Fruit fly (Drosophila melanogaster): ENCODE data around the gene exex.
A peak's percentile ranks its signal among the peaks of the same experiment; 100 is the strongest.

exex gene

DNA sequence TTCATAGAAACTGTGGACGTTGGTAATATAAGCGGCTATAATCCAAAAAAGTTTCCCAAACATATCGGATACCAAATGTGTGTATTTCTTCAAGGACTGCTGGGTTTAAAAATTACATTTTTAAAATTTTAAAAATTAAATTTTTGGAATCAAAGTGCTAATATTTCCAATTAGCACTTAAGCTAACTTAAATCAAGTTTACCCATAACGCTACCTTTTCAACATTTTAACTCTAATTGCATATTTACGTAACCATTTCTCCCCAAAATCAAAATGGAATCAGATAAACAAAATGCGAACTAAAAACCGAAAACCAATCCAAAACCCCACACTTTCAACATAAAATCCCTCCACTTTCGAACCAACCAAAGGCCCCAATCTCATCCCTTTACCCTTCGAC lies 1.8 kb upstream of the exex start, which contains the start of gene CG43880:
Gene CG43880, minus strand, starts transcription at position 101 of the 400 bp plus-strand sequence.
- TF ChIP-seq jing (GFP tag; optimal IDR thresholded peaks at IDR 0.05) (no peak), CG31388 (GFP tag; optimal IDR thresholded peaks at IDR 0.05) (no peak), mirr (GFP tag; optimal IDR thresholded peaks at IDR 0.05) (no peak), CG13424 (tag; optimal IDR thresholded peaks at IDR 0.05) (no peak), Scr (GFP tag; IDR thresholded peaks at IDR 0.05; ENCODE audit: partially characterized antibody) (no peak), CG31441 (GFP tag; IDR thresholded peaks at IDR 0.05) (no peak), salm (tag; optimal IDR thresholded peaks at IDR 0.05) (no peak), CG8765 (GFP tag; IDR thresholded peaks at IDR 0.05) (no peak), B-H2 (GFP tag; optimal IDR thresholded peaks at IDR 0.05) (no peak), CG10543 (GFP tag; optimal IDR thresholded peaks at IDR 0.05) (no peak), CG14014 (GFP tag; IDR thresholded peaks at IDR 0.05) (no peak), caup (GFP tag; optimal IDR thresholded peaks at IDR 0.05; ENCODE audit: severe bottlenecking) (no peak), gt (GFP tag; IDR thresholded peaks at IDR 0.05) (no peak), CG14710 (tag; optimal IDR thresholded peaks at IDR 0.05) (no peak), nom (GFP tag; optimal IDR thresholded peaks at IDR 0.05) (no peak), maf-S (GFP tag; optimal IDR thresholded peaks at IDR 0.05) (no peak), Hsf (GFP tag; optimal IDR thresholded peaks at IDR 0.05) (no peak), Asciz (GFP tag; optimal IDR thresholded peaks at IDR 0.05) (no peak), scrt (GFP tag; optimal IDR thresholded peaks at IDR 0.05) (no peak), lilli (GFP tag; optimal IDR thresholded peaks at IDR 0.05) (no peak)

- TF ChIP-seq aop (GFP tag; IDR thresholded peaks at IDR 0.05), result no peak
- TF ChIP-seq Med (GFP tag), result peak; percentile 17
- no peak for TF ChIP-seq ken (GFP tag; IDR thresholded peaks at IDR 0.05)
- no peak for TF ChIP-seq pnt (GFP tag; optimal IDR thresholded peaks at IDR 0.05)
- no peak for TF ChIP-seq ara (GFP tag; IDR thresholded peaks at IDR 0.05)
- TF ChIP-seq CG7372 (GFP tag; IDR thresholded peaks at IDR 0.05), result peak; percentile 51; the same call in 1 of the 2 replicates
- TF ChIP-seq exex (tag; optimal IDR thresholded peaks at IDR 0.05), result peak; percentile 85
- no peak for TF ChIP-seq crp (GFP tag; optimal IDR thresholded peaks at IDR 0.05)
Observed at dm6 chr3L:7949778-7950177, 1.8 kb downstream of the exex start.

DNA sequence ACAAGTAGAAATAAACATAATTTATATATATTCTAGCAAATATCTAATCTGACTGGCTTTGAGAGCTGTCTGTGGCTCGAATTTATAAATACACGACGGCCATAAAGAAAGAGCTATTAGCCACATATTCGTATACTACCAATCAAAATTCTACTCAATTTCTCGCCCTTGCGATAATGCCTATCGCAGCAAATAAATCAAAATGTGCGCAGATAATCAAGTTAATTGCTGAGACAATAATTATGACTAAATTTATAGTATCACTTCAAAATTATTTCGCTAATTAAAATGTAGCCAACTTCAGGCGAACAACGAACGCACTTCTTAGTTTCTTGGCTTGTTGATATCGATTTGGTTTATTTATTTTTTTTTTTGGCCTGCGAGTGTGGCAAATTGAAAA lies 3.9 kb downstream of the exex start:
- TF ChIP-seq CG15514 (GFP tag; optimal IDR thresholded peaks at IDR 0.05) (no peak), shn (GFP tag; optimal IDR thresholded peaks at IDR 0.05) (no peak), grn (GFP tag; optimal IDR thresholded peaks at IDR 0.05) (peak; percentile 89), CG13894 (tag; optimal IDR thresholded peaks at IDR 0.05) (peak; percentile 7), NC2β (GFP tag; optimal IDR thresholded peaks at IDR 0.05) (no peak), GATAe (GFP tag; conservative IDR thresholded peaks at IDR 0.05) (0 out of 2 replicates have a peak, but pooled peaks have one; percentile 16), CG17359 (tag; optimal IDR thresholded peaks at IDR 0.05) (no peak), corto (GFP tag; optimal IDR thresholded peaks at IDR 0.05) (peak; percentile 23), CG2678 (tag; optimal IDR thresholded peaks at IDR 0.05) (peak; percentile 10), CG34376 (GFP tag; optimal IDR thresholded peaks at IDR 0.05) (peak; percentile 90), gcm (GFP tag; optimal IDR thresholded peaks at IDR 0.05) (no peak), CG9817 (tag; optimal IDR thresholded peaks at IDR 0.05) (no peak), Vsx1 (GFP tag; optimal IDR thresholded peaks at IDR 0.05) (peak; percentile 66), Nf-YB (GFP tag; optimal IDR thresholded peaks at IDR 0.05) (peak; percentile 43), sug (tag; optimal IDR thresholded peaks at IDR 0.05) (peak; percentile 56), sd (tag; optimal IDR thresholded peaks at IDR 0.05) (peak; percentile 65), mirr (GFP tag; optimal IDR thresholded peaks at IDR 0.05) (peak; percentile 95), HHEX (GFP tag; optimal IDR thresholded peaks at IDR 0.05) (no peak), CG10147 (GFP tag; optimal IDR thresholded peaks at IDR 0.05) (no peak), CG7271 (tag; optimal IDR thresholded peaks at IDR 0.05) (no peak), her (GFP tag; optimal IDR thresholded peaks at IDR 0.05) (no peak), Dip2 (GFP tag; IDR thresholded peaks at IDR 0.05) (no peak)

Measured in whole organism, embryonic.